2 fruit fly cellular contexts compared by ENCODE assay signal in genomic region chr3R:4601887-4602531, dm6.
TF ChIP-seq lines count a peak whose summit lies in the region.

No protein-coding gene starts in this region.

- no peak for TF ChIP-seq CTCF in whole organism, embryonic (GFP tag; optimal IDR thresholded peaks at IDR 0.05; lab: Kevin White, UChicago)

TF ChIP-seq in whole organism, embryonic, 481 proteins besides CTCF, POLR2A, EP300 and RAD21 (continues in another document):
- TF ChIP-seq Pdp1 (GFP tag; optimal IDR thresholded peaks at IDR 0.05; lab: Kevin White, UChicago) (peak in 1 of 2 experiments; percentile 16), dmrt11E (tag; optimal IDR thresholded peaks at IDR 0.05; lab: Kevin White, UChicago) (peak; percentile 41), CG2199 (GFP tag; IDR thresholded peaks at IDR 0.05; lab: Robert Waterston, UW) (peak; percentile 79; the same call in 1 of the 3 replicates), CG4424 (GFP tag; optimal IDR thresholded peaks at IDR 0.05; lab: Kevin White, UChicago) (peak; percentile 3), sens (GFP tag; lab: Kevin White, UChicago) (peak; percentile 78), D19B (GFP tag; optimal IDR thresholded peaks at IDR 0.05; lab: Kevin White, UChicago) (peak; percentile 71), dan (GFP tag; IDR thresholded peaks at IDR 0.05; lab: Robert Waterston, UW) (no peak), CG10274 (GFP tag; optimal IDR thresholded peaks at IDR 0.05; lab: Kevin White, UChicago) (no peak), esg (GFP tag; conservative IDR thresholded peaks at IDR 0.05; lab: Robert Waterston, UW) (no peak), CG15696 (tag; optimal IDR thresholded peaks at IDR 0.05; lab: Kevin White, UChicago) (peak; percentile 29), CG8924 (tag; optimal IDR thresholded peaks at IDR 0.05; lab: Kevin White, UChicago) (peak; percentile 11), Xrp1 (GFP tag; IDR thresholded peaks at IDR 0.05; lab: Robert Waterston, UW) (peak; percentile 24; the same call in 1 of the 2 replicates), org-1 (GFP tag; optimal IDR thresholded peaks at IDR 0.05; lab: Kevin White, UChicago) (peak; percentile 9), CG33213 (GFP tag; optimal IDR thresholded peaks at IDR 0.05; lab: Kevin White, UChicago) (no peak), CG43689 (GFP tag; IDR thresholded peaks at IDR 0.05; lab: Robert Waterston, UW) (no peak), p53 (GFP tag; optimal IDR thresholded peaks at IDR 0.05; lab: Kevin White, UChicago) (no peak), CG12942 (GFP tag; optimal IDR thresholded peaks at IDR 0.05; lab: Kevin White, UChicago) (no peak), sug (tag; optimal IDR thresholded peaks at IDR 0.05; lab: Kevin White, UChicago) (no peak), tll (GFP tag; optimal IDR thresholded peaks at IDR 0.05; lab: Kevin White, UChicago) (peak in 1 of 2 experiments; percentile 15), CG3995 (GFP tag; optimal IDR thresholded peaks at IDR 0.05; lab: Kevin White, UChicago) (no peak), CG34376 (GFP tag; optimal IDR thresholded peaks at IDR 0.05; lab: Kevin White, UChicago) (no peak), ac (GFP tag; optimal IDR thresholded peaks at IDR 0.05; lab: Kevin White, UChicago) (peak; percentile 82), Ets65A (GFP tag; lab: Kevin White, UChicago) (peak; percentile 52), Chrac-16 (GFP tag; optimal IDR thresholded peaks at IDR 0.05; lab: Kevin White, UChicago) (peak; percentile 3), bcd (GFP tag; optimal IDR thresholded peaks at IDR 0.05; lab: Kevin White, UChicago) (no peak), CG2120 (GFP tag; optimal IDR thresholded peaks at IDR 0.05; lab: Kevin White, UChicago) (peak; percentile 35), CG4730 (GFP tag; IDR thresholded peaks at IDR 0.05; lab: Robert Waterston, UW) (no peak), B-H1 (GFP tag; IDR thresholded peaks at IDR 0.05; lab: Robert Waterston, UW) (no peak), h (optimal IDR thresholded peaks at IDR 0.05; lab: Kevin White, UChicago) (no peak), Side (GFP tag; optimal IDR thresholded peaks at IDR 0.05; lab: Kevin White, UChicago) (no peak), pros (GFP tag; optimal IDR thresholded peaks at IDR 0.05; lab: Kevin White, UChicago) (no peak), CG18599 (GFP tag; optimal IDR thresholded peaks at IDR 0.05; lab: Kevin White, UChicago) (peak; percentile 38), Fer2 (tag; optimal IDR thresholded peaks at IDR 0.05; lab: Kevin White, UChicago) (no peak), cato (GFP tag; optimal IDR thresholded peaks at IDR 0.05; lab: Kevin White, UChicago; ENCODE audit: borderline replicate concordance) (no peak), CG14014 (GFP tag; IDR thresholded peaks at IDR 0.05; lab: Robert Waterston, UW) (no peak), CG4854 (GFP tag; optimal IDR thresholded peaks at IDR 0.05; lab: Kevin White, UChicago) (no peak), Sry-δ (GFP tag; optimal IDR thresholded peaks at IDR 0.05; lab: Kevin White, UChicago) (no peak), Taf1 (GFP tag; IDR thresholded peaks at IDR 0.05; lab: Robert Waterston, UW) (no peak), CG10431 (GFP tag; optimal IDR thresholded peaks at IDR 0.05; lab: Kevin White, UChicago) (no peak), chn (GFP tag; optimal IDR thresholded peaks at IDR 0.05; lab: Kevin White, UChicago) (no peak), toy (GFP tag; IDR thresholded peaks at IDR 0.05; lab: Robert Waterston, UW) (no peak), ci (GFP tag; IDR thresholded peaks at IDR 0.05; lab: Robert Waterston, UW) (no peak), gem (tag; optimal IDR thresholded peaks at IDR 0.05; lab: Kevin White, UChicago) (peak; percentile 29), unpg (GFP tag; optimal IDR thresholded peaks at IDR 0.05; lab: Kevin White, UChicago) (no peak), gt (GFP tag; IDR thresholded peaks at IDR 0.05; lab: Robert Waterston, UW) (no peak), Eip74EF (GFP tag; optimal IDR thresholded peaks at IDR 0.05; lab: Kevin White, UChicago) (no peak), Lhr (GFP tag; optimal IDR thresholded peaks at IDR 0.05; lab: Kevin White, UChicago) (no peak), wor (GFP tag; IDR thresholded peaks at IDR 0.05; lab: Robert Waterston, UW) (no peak)

TF ChIP-seq in whole organism, prepupa, 60 proteins besides CTCF, POLR2A, EP300 and RAD21:
- no peak for TF ChIP-seq Hr39 (GFP tag; optimal IDR thresholded peaks at IDR 0.05; lab: Kevin White, UChicago)
- TF ChIP-seq pdm3 (GFP tag; optimal IDR thresholded peaks at IDR 0.05; lab: Kevin White, UChicago): peak; percentile 12
- TF ChIP-seq fkh (GFP tag; optimal IDR thresholded peaks at IDR 0.05; lab: Kevin White, UChicago): peak; percentile 35
TF ChIP-seq in whole organism, prepupa: peak in this region for 2.
